Worm (Caenorhabditis elegans) whole organism, L3 larva: Measurements from ENCODE around the gene K06B4.15.

Source experiments
- R02D3.7 ChIP-seq: fragments of 150-350 bp; optimal IDR thresholded peaks from 2 replicates; lab custom pipeline; 2014; ENCODE audit warnings: missing biosample characterization, missing genetic modification characterization
- ZK546.5 ChIP-seq: sonication (generic microtip); optimal IDR thresholded peaks from 2 replicates; lab custom pipeline; 2017; ENCODE audit warnings: missing biosample characterization, missing genetic modification characterization
- ceh-16 ChIP-seq: sonication (generic microtip); optimal IDR thresholded peaks from 2 replicates; lab custom pipeline; 2017; ENCODE audit warnings: missing biosample characterization, missing genetic modification characterization
- ceh-28 ChIP-seq: fragments of 150-350 bp; optimal IDR thresholded peaks from 2 replicates; lab custom pipeline; 2014; ENCODE audit warnings: missing biosample characterization, missing genetic modification reagents, missing genetic modification characterization
- ceh-82 ChIP-seq: fragments of 150-350 bp; optimal IDR thresholded peaks from 2 replicates; lab custom pipeline; 2014; ENCODE audit warnings: missing biosample characterization, missing genetic modification characterization
- ceh-9 ChIP-seq: sonication (generic microtip); optimal IDR thresholded peaks from 2 replicates; lab custom pipeline; 2018; ENCODE audit warnings: missing biosample characterization, missing genetic modification characterization
- daf-12 ChIP-seq: fragments of 150-350 bp; optimal IDR thresholded peaks from 2 replicates; lab custom pipeline; 2014; ENCODE audit warnings: missing biosample characterization, missing genetic modification reagents, missing genetic modification characterization
- egl-27 ChIP-seq: sonication (generic microtip); optimal IDR thresholded peaks from 4 replicates; lab custom pipeline; 2017; ENCODE audit warnings: missing biosample characterization, missing genetic modification reagents, missing genetic modification characterization
- elt-1 ChIP-seq: fragments of 150-350 bp; optimal IDR thresholded peaks from 2 replicates; lab custom pipeline; 2014; ENCODE audit warnings: missing biosample characterization, missing genetic modification characterization
- elt-2 ChIP-seq: sonication (generic microtip); optimal IDR thresholded peaks from 2 replicates; lab custom pipeline; 2016; ENCODE audit warnings: missing genetic modification reagents, mild to moderate bottlenecking, missing genetic modification characterization, missing compliant biosample characterization
- fkh-10 ChIP-seq: sonication (generic microtip); optimal IDR thresholded peaks from 2 replicates; lab custom pipeline; 2017; ENCODE audit warnings: missing biosample characterization, missing genetic modification reagents, missing genetic modification characterization
- fos-1 ChIP-seq: fragments of 150-350 bp; optimal IDR thresholded peaks from 2 replicates; lab custom pipeline; 2014; ENCODE audit warnings: missing biosample characterization, missing genetic modification characterization
- hmg-11 ChIP-seq: sonication (generic microtip); optimal IDR thresholded peaks from 2 replicates; lab custom pipeline; 2016; ENCODE audit warnings: missing genetic modification characterization, missing compliant biosample characterization
- jun-1 ChIP-seq: fragments of 150-350 bp; optimal IDR thresholded peaks from 2 replicates; lab custom pipeline; 2014; ENCODE audit warnings: missing biosample characterization, missing genetic modification reagents, missing genetic modification characterization
- lin-15B ChIP-seq: fragments of 150-350 bp; optimal IDR thresholded peaks from 2 replicates; lab custom pipeline; 2014; ENCODE audit warnings: missing biosample characterization, missing genetic modification characterization
- lin-39 ChIP-seq: fragments of 150-350 bp; optimal IDR thresholded peaks from 2 replicates; lab custom pipeline; 2018; ENCODE audit warnings: missing biosample characterization, missing genetic modification reagents, missing genetic modification characterization
- mdl-1 ChIP-seq: fragments of 150-350 bp; optimal IDR thresholded peaks from 2 replicates; lab custom pipeline; 2014; ENCODE audit warnings: missing biosample characterization, missing genetic modification characterization
- mml-1 ChIP-seq: fragments of 150-350 bp; sonication (generic microtip); optimal IDR thresholded peaks from 3 replicates; lab custom pipeline; 2014; ENCODE audit warnings: missing biosample characterization, missing genetic modification characterization
- nhr-11 ChIP-seq: fragments of 150-350 bp; optimal IDR thresholded peaks from 2 replicates; lab custom pipeline; 2014; ENCODE audit warnings: missing biosample characterization, missing genetic modification characterization
- nhr-23 ChIP-seq: fragments of 150-350 bp; optimal IDR thresholded peaks from 2 replicates; lab custom pipeline; 2014; ENCODE audit warnings: missing biosample characterization, missing genetic modification reagents, missing genetic modification characterization
- nhr-25 ChIP-seq: sonication (generic microtip); optimal IDR thresholded peaks from 2 replicates; lab custom pipeline; 2017; ENCODE audit warnings: missing biosample characterization, missing genetic modification characterization
- nhr-28 ChIP-seq: fragments of 150-350 bp; optimal IDR thresholded peaks from 2 replicates; lab custom pipeline; 2014; ENCODE audit warnings: missing biosample characterization, missing genetic modification characterization
- nhr-43 ChIP-seq: sonication (generic microtip); optimal IDR thresholded peaks from 2 replicates; lab custom pipeline; 2016; ENCODE audit warnings: mild to moderate bottlenecking, missing genetic modification characterization, missing compliant biosample characterization; ENCODE audit not compliant: poor library complexity, severe bottlenecking
- nhr-67 ChIP-seq: fragments of 150-350 bp; optimal IDR thresholded peaks from 2 replicates; lab custom pipeline; 2014; ENCODE audit warnings: missing biosample characterization, missing genetic modification characterization
- nhr-76 ChIP-seq: fragments of 150-350 bp; sonication (generic microtip); optimal IDR thresholded peaks from 5 replicates; lab custom pipeline; 2014; ENCODE audit warnings: missing biosample characterization, missing genetic modification characterization
- nhr-77 ChIP-seq: fragments of 150-350 bp; optimal IDR thresholded peaks from 2 replicates; lab custom pipeline; 2014; ENCODE audit warnings: missing biosample characterization, missing genetic modification characterization
- pha-4 ChIP-seq: fragments of 150-350 bp; optimal IDR thresholded peaks from 2 replicates; lab custom pipeline; 2014; ENCODE audit warnings: missing biosample characterization, missing genetic modification reagents, missing genetic modification characterization
- sea-2 ChIP-seq: fragments of 150-350 bp; sonication (generic microtip); optimal IDR thresholded peaks from 4 replicates; lab custom pipeline; 2014; ENCODE audit warnings: missing biosample characterization, missing genetic modification reagents, missing genetic modification characterization
- skn-1 ChIP-seq: fragments of 150-350 bp; optimal IDR thresholded peaks from 2 replicates; lab custom pipeline; 2014; ENCODE audit warnings: missing biosample characterization, missing genetic modification characterization
- snpc-4 ChIP-seq: fragments of 150-350 bp; optimal IDR thresholded peaks from 2 replicates; lab custom pipeline; 2014; ENCODE audit warnings: missing biosample characterization, missing genetic modification characterization
- unc-62 ChIP-seq: fragments of 150-350 bp; sonication (generic microtip); optimal IDR thresholded peaks from 4 replicates; lab custom pipeline; 2014; ENCODE audit warnings: missing biosample characterization, missing genetic modification reagents, missing genetic modification characterization
- ztf-11 ChIP-seq: fragments of 150-350 bp; optimal IDR thresholded peaks from 2 replicates; lab custom pipeline; 2014; ENCODE audit warnings: missing biosample characterization, missing genetic modification characterization

Gene K06B4.15

ce11 chrV:15685599-15685998, 15.4 kb downstream of the K06B4.15 start, which contains the start of gene nhr-196:
Gene nhr-196, plus strand, starts transcription at chrV:15685716.
- no peak for TF ChIP-seq R02D3.7 (tag; lab: Kevin White, UChicago)
- TF ChIP-seq nhr-28 (tag; lab: Kevin White, UChicago), result no peak
- no peak for TF ChIP-seq ceh-82 (tag; lab: Kevin White, UChicago)
- TF ChIP-seq nhr-67 (tag; lab: Kevin White, UChicago), result no peak
- no peak for TF ChIP-seq unc-62 (GFP tag; lab: Kevin White, UChicago)
- TF ChIP-seq lin-15B, result no peak
- no peak for TF ChIP-seq fos-1 (tag; lab: Kevin White, UChicago)
- TF ChIP-seq fkh-10 (GFP tag; lab: Kevin White, UChicago), result no peak
- TF ChIP-seq elt-2 (tag; lab: Kevin White, UChicago), result no peak
- TF ChIP-seq sea-2 (GFP tag; lab: Kevin White, UChicago), result no peak
- TF ChIP-seq snpc-4 (tag; lab: Kevin White, UChicago), result no peak
- no peak for TF ChIP-seq ceh-16 (tag; lab: Kevin White, UChicago)
- TF ChIP-seq mdl-1, result no peak
- TF ChIP-seq nhr-11 (tag; lab: Kevin White, UChicago), result no peak
- TF ChIP-seq, all 47 proteins: peak for 0

- TF ChIP-seq ceh-28 (tag; lab: Kevin White, UChicago) (no peak), R02D3.7 (tag; lab: Kevin White, UChicago) (no peak), nhr-43 (no peak), mml-1 (tag; lab: Kevin White, UChicago) (no peak), nhr-25 (no peak), nhr-76 (tag; lab: Kevin White, UChicago) (no peak)
- TF ChIP-seq, all 47 proteins: peak for 0
Observed at ce11 chrV:15687660-15688059, 17.4 kb downstream of the K06B4.15 start, which contains the start of gene nhr-197. Gene nhr-197, plus strand, starts transcription at chrV:15687960.

- TF ChIP-seq R02D3.7 (tag; lab: Kevin White, UChicago) (no peak), nhr-43 (no peak), pha-4 (tag; lab: Kevin White, UChicago) (no peak), nhr-77 (tag; lab: Kevin White, UChicago) (no peak), sea-2 (GFP tag; lab: Kevin White, UChicago) (no peak), mdl-1 (no peak), fkh-10 (GFP tag; lab: Kevin White, UChicago) (no peak)
Observed at ce11 chrV:15689952-15690351, 19.7 kb downstream of the K06B4.15 start, which contains the start of gene nhr-268. Gene nhr-268, plus strand, starts transcription at chrV:15690252.

- TF ChIP-seq nhr-23 (tag; lab: Kevin White, UChicago) (no peak), jun-1 (tag; lab: Kevin White, UChicago) (no peak), nhr-76 (tag; lab: Kevin White, UChicago) (no peak), fkh-10 (GFP tag; lab: Kevin White, UChicago) (no peak), nhr-77 (tag; lab: Kevin White, UChicago) (no peak), ZK546.5 (tag; lab: Kevin White, UChicago) (no peak), skn-1 (tag; lab: Kevin White, UChicago) (no peak), mdl-1 (no peak), ceh-16 (tag; lab: Kevin White, UChicago) (no peak), egl-27 (tag; lab: Kevin White, UChicago) (no peak), hmg-11 (tag; lab: Kevin White, UChicago) (no peak), lin-39 (no peak), ztf-11 (tag; lab: Kevin White, UChicago) (no peak), ceh-28 (tag; lab: Kevin White, UChicago) (no peak), elt-1 (tag; lab: Kevin White, UChicago) (no peak), daf-12 (tag; lab: Kevin White, UChicago) (no peak)
Observed at ce11 chrV:15693682-15694081, 23.4 kb downstream of the K06B4.15 start, which contains the start of gene nhr-198. Gene nhr-198, plus strand, starts transcription at chrV:15693994.

ce11 chrV:15698099-15698498, 27.9 kb downstream of the K06B4.15 start, which contains the start of gene srx-29:
Gene srx-29, minus strand, starts transcription at chrV:15698199.
- TF ChIP-seq nhr-67 (tag; lab: Kevin White, UChicago) (no peak), unc-62 (GFP tag; lab: Kevin White, UChicago) (no peak), ceh-9 (no peak), ztf-11 (tag; lab: Kevin White, UChicago) (no peak)
